Worm (Caenorhabditis elegans): Measurements from ENCODE around the gene shn-1.

shn-1 gene

ce11 chrII:11424032-11424431, 33.3 kb upstream of the shn-1 start:
- no peak for TF ChIP-seq hnd-1 (tag; optimal IDR thresholded peaks at IDR 0.05)

ce11 chrII:11418476-11418875, 27.7 kb upstream of the shn-1 start:
- TF ChIP-seq ama-1 (optimal IDR thresholded peaks at IDR 0.05) (no peak), tbx-37 (GFP tag; conservative IDR thresholded peaks at IDR 0.05) (no peak)

- no peak for TF ChIP-seq flt-1 (GFP tag; IDR thresholded peaks at IDR 0.05)
- no peak for TF ChIP-seq tbx-11 (GFP tag; IDR thresholded peaks at IDR 0.05)
- TF ChIP-seq ceh-36 (tag; optimal IDR thresholded peaks at IDR 0.05), result no peak
- TF ChIP-seq hmg-4 (GFP tag; optimal IDR thresholded peaks at IDR 0.05), result no peak
- TF ChIP-seq ama-1 (optimal IDR thresholded peaks at IDR 0.05), result no peak
- TF ChIP-seq tbx-37 (GFP tag; conservative IDR thresholded peaks at IDR 0.05), result no peak
- no peak for TF ChIP-seq sea-1 (GFP tag; conservative IDR thresholded peaks at IDR 0.05)
- no peak for TF ChIP-seq tra-4 (tag; optimal IDR thresholded peaks at IDR 0.05)
- no peak for TF ChIP-seq hnd-1 (tag; optimal IDR thresholded peaks at IDR 0.05)
These were observed 27.2 kb upstream of the shn-1 start, which contains the start of gene C05D12.2 for ce11 chrII:11417999-11418398. Gene C05D12.2, plus strand, starts transcription at chrII:11418299.

- TF ChIP-seq B0310.2 (tag; optimal IDR thresholded peaks at IDR 0.05), result no peak
- TF ChIP-seq tbx-37 (GFP tag; conservative IDR thresholded peaks at IDR 0.05), result no peak
- no peak for TF ChIP-seq aly-1 (tag; optimal IDR thresholded peaks at IDR 0.05)
- no peak for TF ChIP-seq scrt-1 (GFP tag; IDR thresholded peaks at IDR 0.05)
- no peak for TF ChIP-seq hmg-4 (GFP tag; optimal IDR thresholded peaks at IDR 0.05)
- TF ChIP-seq tra-4 (tag; optimal IDR thresholded peaks at IDR 0.05), result no peak
These were observed 24.9 kb upstream of the shn-1 start, which contains the start of gene C05D12.1 for ce11 chrII:11415672-11416071. Gene C05D12.1, minus strand, starts transcription at chrII:11415772.

ce11 chrII:11409678-11410133, 18.9 kb upstream of the shn-1 start, which contains the start of gene C05D12.7:
Gene C05D12.7, plus strand, starts transcription at chrII:11410083.
- TF ChIP-seq pes-1 (GFP tag; IDR thresholded peaks at IDR 0.05) (no peak), hmbx-1 (tag; optimal IDR thresholded peaks at IDR 0.05) (no peak), F13C5.2 (tag; optimal IDR thresholded peaks at IDR 0.05) (no peak), tbx-11 (GFP tag; IDR thresholded peaks at IDR 0.05) (no peak), hnd-1 (tag; optimal IDR thresholded peaks at IDR 0.05) (no peak), ceh-13 (GFP tag; optimal IDR thresholded peaks at IDR 0.05) (no peak), tra-4 (tag; optimal IDR thresholded peaks at IDR 0.05) (no peak), hmg-4 (GFP tag; optimal IDR thresholded peaks at IDR 0.05) (no peak), ama-1 (optimal IDR thresholded peaks at IDR 0.05) (no peak), ceh-36 (tag; optimal IDR thresholded peaks at IDR 0.05) (no peak), ets-7 (tag; optimal IDR thresholded peaks at IDR 0.05) (no peak), sea-1 (GFP tag; conservative IDR thresholded peaks at IDR 0.05) (no peak)

ce11 chrII:11400386-11400785, 9.6 kb upstream of the shn-1 start:
- TF ChIP-seq aly-1 (tag; optimal IDR thresholded peaks at IDR 0.05), result no peak

ce11 chrII:11398787-11399186, 8.0 kb upstream of the shn-1 start:
- TF ChIP-seq ceh-36 (tag; optimal IDR thresholded peaks at IDR 0.05) (peak; percentile 10), aly-1 (tag; optimal IDR thresholded peaks at IDR 0.05) (no peak), ets-7 (tag; optimal IDR thresholded peaks at IDR 0.05) (no peak)

- TF ChIP-seq hmg-4 (GFP tag; optimal IDR thresholded peaks at IDR 0.05) (no peak), aly-1 (tag; optimal IDR thresholded peaks at IDR 0.05) (peak; percentile 9)
These were observed 5.5 kb upstream of the shn-1 start for ce11 chrII:11396217-11396616.

ce11 chrII:11393787-11394186, 3.0 kb upstream of the shn-1 start:
- TF ChIP-seq hmg-4 (GFP tag; optimal IDR thresholded peaks at IDR 0.05) (no peak), B0310.2 (tag; optimal IDR thresholded peaks at IDR 0.05) (no peak), sea-1 (GFP tag; conservative IDR thresholded peaks at IDR 0.05) (no peak), hnd-1 (tag; optimal IDR thresholded peaks at IDR 0.05) (no peak), flt-1 (GFP tag; IDR thresholded peaks at IDR 0.05) (no peak)

ce11 chrII:11392390-11392789, 1.6 kb upstream of the shn-1 start:
- TF ChIP-seq tbx-11 (GFP tag; IDR thresholded peaks at IDR 0.05) (no peak), ceh-36 (tag; optimal IDR thresholded peaks at IDR 0.05) (no peak), pes-1 (GFP tag; IDR thresholded peaks at IDR 0.05) (no peak), aly-1 (tag; optimal IDR thresholded peaks at IDR 0.05) (no peak), ets-7 (tag; optimal IDR thresholded peaks at IDR 0.05) (no peak), hmbx-1 (tag; optimal IDR thresholded peaks at IDR 0.05) (no peak), ama-1 (optimal IDR thresholded peaks at IDR 0.05) (no peak), sea-1 (GFP tag; conservative IDR thresholded peaks at IDR 0.05) (no peak), ceh-13 (GFP tag; optimal IDR thresholded peaks at IDR 0.05) (no peak), tbx-37 (GFP tag; conservative IDR thresholded peaks at IDR 0.05) (no peak), hnd-1 (tag; optimal IDR thresholded peaks at IDR 0.05) (no peak), hmg-4 (GFP tag; optimal IDR thresholded peaks at IDR 0.05) (no peak), tra-4 (tag; optimal IDR thresholded peaks at IDR 0.05) (no peak)
